Worm (Caenorhabditis elegans) whole organism, young adult: ENCODE data around the gene abch-1.

Experiments
- F23B12.7 ChIP-seq: sonication (generic microtip); optimal IDR thresholded peaks from 2 replicates; lab custom pipeline; 2017; ENCODE audit warnings: missing genetic modification characterization, mild to moderate bottlenecking, missing compliant biosample characterization, antibody characterized with exemption, moderate library complexity; ENCODE audit not compliant: insufficient read depth
- F39B2.1 ChIP-seq: fragments of 200-800 bp; sonication (Bioruptor generic); IDR thresholded peaks from 2 replicates; pipeline ENCODE4 v1.3.6; 2022; ENCODE audit warnings: missing genetic modification reagents, missing genetic modification characterization, missing compliant biosample characterization
- F49E8.2 ChIP-seq: sonication (generic microtip); optimal IDR thresholded peaks from 3 replicates; lab custom pipeline; 2017; ENCODE audit warnings: missing genetic modification characterization, mild to moderate bottlenecking, missing compliant biosample characterization, antibody characterized with exemption, moderate library complexity; ENCODE audit not compliant: insufficient read depth
- F52B5.7 ChIP-seq: sonication (generic microtip); optimal IDR thresholded peaks from 2 replicates; lab custom pipeline; 2016; ENCODE audit warnings: mild to moderate bottlenecking, missing genetic modification characterization, missing compliant biosample characterization
- T07F8.4 ChIP-seq: sonication (generic microtip); optimal IDR thresholded peaks from 2 replicates; lab custom pipeline; 2016; ENCODE audit warnings: mild to moderate bottlenecking, missing genetic modification characterization, moderate library complexity, missing compliant biosample characterization
- akir-1 ChIP-seq: fragments of 200-800 bp; sonication (Bioruptor generic); optimal IDR thresholded peaks from 2 replicates; lab custom pipeline; 2018; ENCODE audit warnings: mild to moderate bottlenecking, missing genetic modification characterization, moderate library complexity, missing compliant biosample characterization
- ama-1 ChIP-seq, 3 experiments: fragments of 150-350 bp in 1 of 3; sonication (generic microtip) in 2 of 3; optimal IDR thresholded peaks; 2 replicates each; lab custom pipeline; 2014 to 2018; ENCODE audit warnings: missing biosample characterization in 2 of 3, missing genetic modification characterization in 2 of 3, missing genetic modification reagents in 2 of 3
- bed-1 ChIP-seq: fragments of 200-800 bp; sonication (Bioruptor generic); IDR thresholded peaks from 2 replicates; pipeline ENCODE4 v1.3.6; 2022; ENCODE audit warnings: missing genetic modification reagents, missing genetic modification characterization, missing compliant biosample characterization
- ceh-100 ChIP-seq: fragments of 200-800 bp; sonication (Bioruptor generic); IDR thresholded peaks from 2 replicates; pipeline ENCODE4 v1.3.6; 2022; ENCODE audit warnings: missing genetic modification reagents, missing genetic modification characterization, missing compliant biosample characterization
- ceh-40 ChIP-seq: fragments of 200-800 bp; sonication (Bioruptor generic); IDR thresholded peaks from 2 replicates; pipeline ENCODE4 v1.3.6; 2022; ENCODE audit warnings: missing genetic modification characterization, missing compliant biosample characterization
- ceh-58 ChIP-seq: fragments of 200-800 bp; sonication (Bioruptor generic); IDR thresholded peaks from 2 replicates; pipeline ENCODE4 v1.3.6; 2022; ENCODE audit warnings: missing genetic modification characterization, missing compliant biosample characterization
- efl-1 ChIP-seq: fragments of 150-350 bp; optimal IDR thresholded peaks from 2 replicates; lab custom pipeline; 2014; ENCODE audit warnings: missing biosample characterization, missing genetic modification reagents, missing genetic modification characterization
- egl-44 ChIP-seq: fragments of 200-800 bp; sonication (Bioruptor generic); IDR thresholded peaks from 2 replicates; pipeline ENCODE4 v1.3.6; 2022; ENCODE audit warnings: missing genetic modification reagents, missing genetic modification characterization, missing compliant biosample characterization
- hmg-1.2 ChIP-seq: fragments of 200-800 bp; sonication (Bioruptor generic); IDR thresholded peaks from 2 replicates; pipeline ENCODE4 v1.3.6; 2022; ENCODE audit warnings: missing genetic modification reagents, missing genetic modification characterization, missing compliant biosample characterization
- hmg-20 ChIP-seq: fragments of 200-800 bp; sonication (Bioruptor generic); IDR thresholded peaks from 2 replicates; pipeline ENCODE4 v1.3.6; 2022; ENCODE audit warnings: missing genetic modification reagents, missing genetic modification characterization, missing compliant biosample characterization
- hrde-1 ChIP-seq: sonication (generic microtip); optimal IDR thresholded peaks from 2 replicates; lab custom pipeline; 2016; ENCODE audit warnings: missing genetic modification characterization, mild to moderate bottlenecking, missing compliant biosample characterization, moderate library complexity, missing genotype, missing genetic modification reagents, borderline replicate concordance
- hsf-1 ChIP-seq: fragments of 200-800 bp; sonication (Bioruptor generic); IDR thresholded peaks from 2 replicates; pipeline ENCODE4 v1.3.6; 2022; ENCODE audit warnings: missing genetic modification reagents, missing genetic modification characterization, missing compliant biosample characterization
- lin-54 ChIP-seq: fragments of 200-800 bp; sonication (Bioruptor generic); optimal IDR thresholded peaks from 2 replicates; lab custom pipeline; 2018; ENCODE audit warnings: mild to moderate bottlenecking, missing genetic modification characterization, missing compliant biosample characterization
- lir-1 ChIP-seq: fragments of 200-800 bp; sonication (Bioruptor generic); conservative IDR thresholded peaks from 2 replicates; pipeline ENCODE4 v1.3.6; 2022; ENCODE audit warnings: missing genetic modification reagents, missing genetic modification characterization, missing compliant biosample characterization
- madf-3 ChIP-seq: fragments of 200-800 bp; sonication (Bioruptor generic); IDR thresholded peaks from 2 replicates; pipeline ENCODE4 v1.3.6; 2022; ENCODE audit warnings: missing genetic modification reagents, missing genetic modification characterization, missing compliant biosample characterization
- madf-6 ChIP-seq: fragments of 200-800 bp; sonication (Bioruptor generic); IDR thresholded peaks from 2 replicates; pipeline ENCODE4 v1.3.6; 2022; ENCODE audit warnings: missing genetic modification reagents, missing genetic modification characterization, missing compliant biosample characterization
- mes-4 ChIP-seq: sonication (generic microtip); optimal IDR thresholded peaks from 2 replicates; lab custom pipeline; 2016; ENCODE audit warnings: missing genotype, missing genetic modification characterization, missing compliant biosample characterization
- nfya-1 ChIP-seq: sonication (generic microtip); optimal IDR thresholded peaks from 2 replicates; lab custom pipeline; 2017; ENCODE audit warnings: antibody characterized with exemption, missing compliant biosample characterization, missing genetic modification characterization, borderline replicate concordance; ENCODE audit not compliant: insufficient read depth
- nhr-80 ChIP-seq: sonication (generic microtip); optimal IDR thresholded peaks from 2 replicates; lab custom pipeline; 2016; ENCODE audit warnings: missing genetic modification characterization, missing compliant biosample characterization
- pbrm-1 ChIP-seq: fragments of 200-800 bp; sonication (Bioruptor generic); IDR thresholded peaks from 2 replicates; pipeline ENCODE4 v1.3.6; 2022; ENCODE audit warnings: missing genetic modification reagents, missing genetic modification characterization, missing compliant biosample characterization
- rcor-1 ChIP-seq: fragments of 200-800 bp; sonication (Bioruptor generic); IDR thresholded peaks from 2 replicates; pipeline ENCODE4 v1.3.6; 2022; ENCODE audit warnings: missing genetic modification reagents, missing genetic modification characterization, missing compliant biosample characterization
- rec-8 ChIP-seq, 2 experiments: sonication (generic microtip); optimal IDR thresholded peaks; 2 replicates each; lab custom pipeline; 2016; ENCODE audit warnings: mild to moderate bottlenecking in 2 of 2, missing genetic modification characterization in 2 of 2, missing genetic modification reagents in 2 of 2, missing genotype in 2 of 2, missing biosample characterization in 1 of 2, missing compliant biosample characterization in 1 of 2, moderate library complexity in 1 of 2
- repo-1 ChIP-seq: sonication (generic microtip); optimal IDR thresholded peaks from 2 replicates; lab custom pipeline; 2017; ENCODE audit warnings: mild to moderate bottlenecking, missing genetic modification characterization, missing compliant biosample characterization
- snpc-1.1 ChIP-seq: sonication (generic microtip); optimal IDR thresholded peaks from 2 replicates; lab custom pipeline; 2017; ENCODE audit warnings: missing genetic modification characterization, mild to moderate bottlenecking, missing compliant biosample characterization, antibody characterized with exemption, moderate library complexity, missing genotype, missing genetic modification reagents; ENCODE audit not compliant: insufficient read depth
- snpc-1.3 ChIP-seq: sonication (generic microtip); optimal IDR thresholded peaks from 2 replicates; lab custom pipeline; 2017; ENCODE audit warnings: missing genetic modification characterization, mild to moderate bottlenecking, missing compliant biosample characterization, antibody characterized with exemption, moderate library complexity, missing genotype, missing genetic modification reagents; ENCODE audit not compliant: insufficient read depth
- snpc-3.4 ChIP-seq: sonication (generic microtip); optimal IDR thresholded peaks from 2 replicates; lab custom pipeline; 2017; ENCODE audit warnings: missing genetic modification characterization, mild to moderate bottlenecking, missing compliant biosample characterization, antibody characterized with exemption, moderate library complexity, missing genotype, missing genetic modification reagents
- snpc-4 ChIP-seq, 5 experiments: fragments of 150-350 bp in 1 of 5; sonication (generic microtip) in 4 of 5; optimal IDR thresholded peaks; 2 replicates each; lab custom pipeline; 2014 to 2018; ENCODE audit warnings: missing genetic modification characterization in 5 of 5, missing biosample characterization in 3 of 5, antibody characterized with exemption in 2 of 5, mild to moderate bottlenecking in 2 of 5, missing compliant biosample characterization in 2 of 5, missing genotype in 2 of 5, moderate library complexity in 2 of 5, missing genetic modification reagents in 1 of 5
- sptf-2 ChIP-seq: fragments of 200-800 bp; sonication (Bioruptor generic); optimal IDR thresholded peaks from 2 replicates; lab custom pipeline; 2018; ENCODE audit warnings: mild to moderate bottlenecking, missing genetic modification characterization, missing compliant biosample characterization
- unc-62 ChIP-seq: fragments of 150-350 bp; optimal IDR thresholded peaks from 2 replicates; lab custom pipeline; 2014; ENCODE audit warnings: missing biosample characterization, missing genetic modification reagents, missing genetic modification characterization
- xnd-1 ChIP-seq: sonication (generic microtip); optimal IDR thresholded peaks from 2 replicates; lab custom pipeline; 2016; ENCODE audit warnings: missing genotype, missing genetic modification reagents, missing genetic modification characterization, missing compliant biosample characterization

The abch-1 gene

DNA sequence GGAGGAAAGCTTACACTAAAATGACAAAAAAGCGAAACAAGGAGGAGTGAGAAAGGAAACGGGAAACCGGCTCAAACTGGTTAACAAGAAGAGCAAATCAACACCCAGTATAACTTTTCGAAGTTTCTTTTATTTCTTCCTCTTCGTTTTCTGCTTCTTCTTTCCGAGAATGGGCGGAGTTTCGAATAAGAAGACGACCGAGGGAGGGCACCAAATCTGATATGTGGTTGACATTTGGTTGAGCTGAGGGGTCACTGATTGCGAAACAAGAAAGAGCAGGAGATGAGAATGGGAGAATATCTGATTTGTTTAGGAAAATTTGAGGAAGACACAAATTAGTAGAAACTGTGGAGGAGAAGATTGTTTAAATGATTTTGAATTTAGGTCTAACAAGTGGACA lies 32.8 kb downstream of the abch-1 start:
- TF ChIP-seq unc-62 (GFP tag; lab: Kevin White, UChicago), result no peak
- no peak for TF ChIP-seq snpc-3.4 (tag; lab: Kevin White, UChicago)
- no peak for TF ChIP-seq rec-8 (tag; optimal IDR thresholded peaks at IDR 0.05; lab: Kevin White, UChicago)
- no peak for TF ChIP-seq F39B2.1 (GFP tag; lab: Robert Waterston, UW)

DNA sequence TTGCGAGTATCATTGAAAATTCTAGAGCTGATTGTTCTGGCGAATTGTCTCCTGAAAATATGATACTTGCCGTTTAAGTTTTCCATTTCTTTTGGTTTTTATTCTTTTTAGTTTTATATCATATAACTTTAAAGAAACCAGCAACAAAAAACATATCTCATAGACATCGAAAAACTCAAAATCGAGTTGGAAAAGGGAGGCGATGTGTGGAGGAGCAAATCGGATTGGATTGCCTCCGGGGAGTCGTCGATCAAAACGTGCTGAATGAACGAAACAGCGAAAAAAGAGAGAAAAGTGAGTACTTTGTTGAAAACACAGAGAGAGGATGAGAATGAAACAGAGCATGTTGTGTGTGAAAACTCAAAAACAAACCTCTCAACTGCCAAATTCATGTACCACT lies 34.3 kb downstream of the abch-1 start:
- no peak for TF ChIP-seq ceh-58 (GFP tag; lab: Robert Waterston, UW)
- no peak for TF ChIP-seq rcor-1 (GFP tag; lab: Robert Waterston, UW)
- TF ChIP-seq mes-4 (tag; lab: Kevin White, UChicago), result no peak
- no peak for TF ChIP-seq ceh-40 (GFP tag; lab: Robert Waterston, UW)
- TF ChIP-seq hmg-1.2, result no peak
- no peak for TF ChIP-seq F23B12.7
- TF ChIP-seq T07F8.4 (tag; lab: Kevin White, UChicago), result no peak
- TF ChIP-seq hmg-20 (GFP tag; lab: Robert Waterston, UW), result no peak
- no peak for TF ChIP-seq efl-1
- no peak for TF ChIP-seq snpc-1.3

DNA sequence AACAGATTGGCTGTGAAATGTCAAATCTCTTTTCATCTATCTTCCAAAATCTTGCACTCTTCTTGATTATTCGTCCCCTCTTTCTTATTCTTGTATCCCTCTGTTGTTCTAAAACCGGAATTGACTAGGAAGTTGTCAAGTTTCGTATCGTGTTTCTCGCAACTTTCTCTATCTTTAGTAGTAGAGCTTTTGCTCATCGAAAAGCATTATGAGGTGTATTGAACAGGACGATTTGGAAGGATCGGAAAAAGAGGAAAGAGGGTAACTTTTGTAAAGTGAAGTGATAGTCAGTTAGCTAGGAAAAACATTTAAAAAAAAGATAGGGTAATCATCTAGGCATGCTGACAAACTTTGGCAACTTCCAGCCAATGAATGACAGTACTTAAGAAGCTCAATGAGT lies 34.9 kb downstream of the abch-1 start:
- no peak for TF ChIP-seq efl-1
- TF ChIP-seq nfya-1, result no peak
- TF ChIP-seq egl-44 (GFP tag; lab: Robert Waterston, UW), result no peak
- no peak for TF ChIP-seq rcor-1 (GFP tag; lab: Robert Waterston, UW)
- TF ChIP-seq F52B5.7 (tag; lab: Kevin White, UChicago), result no peak
- no peak for TF ChIP-seq nhr-80 (tag; lab: Kevin White, UChicago)
- TF ChIP-seq sptf-2 (GFP tag; lab: Kevin White, UChicago), result no peak
- no peak for TF ChIP-seq snpc-4 (GFP tag; optimal IDR thresholded peaks at IDR 0.05; lab: Kevin White, UChicago)
- TF ChIP-seq snpc-4 (tag; optimal IDR thresholded peaks at IDR 0.05; lab: Kevin White, UChicago), result no peak
- TF ChIP-seq ceh-40 (GFP tag; lab: Robert Waterston, UW), result no peak

DNA sequence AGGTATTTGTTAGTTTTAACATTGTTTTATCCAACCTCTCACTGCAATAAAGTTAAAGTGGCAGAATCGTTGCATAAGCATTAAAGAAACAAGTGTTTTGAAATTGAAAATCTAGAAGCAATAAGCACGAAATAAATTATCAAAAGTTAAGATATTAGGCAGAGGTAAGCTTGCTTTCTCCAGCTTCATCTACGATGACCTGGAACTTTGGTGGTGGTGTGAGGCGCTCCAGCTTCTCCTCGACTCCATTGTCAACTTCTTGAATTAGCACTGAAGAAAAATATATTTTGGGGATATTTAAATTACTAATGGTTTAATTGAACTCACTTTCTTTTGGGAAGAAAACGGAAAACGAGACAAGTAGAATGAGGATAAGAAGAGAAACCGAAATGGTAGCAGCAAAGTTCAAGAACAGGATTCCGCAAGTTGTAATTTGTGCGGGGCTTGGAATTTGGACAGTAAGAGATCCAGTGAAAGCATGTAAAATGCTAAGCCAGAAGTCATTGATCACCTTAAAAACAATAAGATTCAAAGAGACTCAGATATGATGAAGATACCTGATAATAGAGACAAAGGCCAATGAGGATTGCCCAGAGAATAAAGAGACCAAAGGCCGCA lies 37.6 kb downstream of the abch-1 start:
- TF ChIP-seq ama-1 (optimal IDR thresholded peaks at IDR 0.05; lab: Kevin White, UChicago) (no peak), ama-1 (GFP tag; optimal IDR thresholded peaks at IDR 0.05; lab: Kevin White, UChicago) (peak in 1 of 2 experiments; percentile 6), snpc-3.4 (tag; lab: Kevin White, UChicago) (peak; percentile 14), F49E8.2 (tag; lab: Kevin White, UChicago) (peak; percentile 31), akir-1 (GFP tag; lab: Kevin White, UChicago) (no peak), hsf-1 (peak; percentile 60), madf-3 (0 out of 2 replicates have a peak, but pooled peaks have one; percentile 1), ceh-100 (GFP tag; lab: Robert Waterston, UW) (0 out of 2 replicates have a peak, but pooled peaks have one; percentile 35), snpc-1.1 (tag; lab: Kevin White, UChicago) (no peak), madf-6 (GFP tag; lab: Robert Waterston, UW) (peak; percentile 53; the same call in 1 of the 2 replicates), hrde-1 (tag; lab: Kevin White, UChicago) (peak; percentile 28), lir-1 (GFP tag; lab: Robert Waterston, UW) (no peak), repo-1 (tag; lab: Kevin White, UChicago) (peak; percentile 26), xnd-1 (tag; lab: Kevin White, UChicago) (peak; percentile 35), lin-54 (GFP tag; lab: Kevin White, UChicago) (peak; percentile 1), bed-1 (GFP tag; lab: Robert Waterston, UW) (no peak), pbrm-1 (0 out of 2 replicates have a peak, but pooled peaks have one; percentile 28)
